Worm (Caenorhabditis elegans) whole organism, L4 larva: ENCODE data around the gene nmad-1.

Source experiments
- F37D6.2 ChIP-seq: sonication (generic microtip); optimal IDR thresholded peaks from 2 replicates; lab custom pipeline; 2016; ENCODE audit warnings: mild to moderate bottlenecking, missing genetic modification characterization, missing compliant biosample characterization
- F44E2.7 ChIP-seq: fragments of 200-800 bp; sonication (Bioruptor generic); IDR thresholded peaks from 2 replicates; pipeline ENCODE4 v2.1.2; 2022; ENCODE audit warnings: missing genetic modification characterization, missing compliant biosample characterization
- R02D3.7 ChIP-seq: fragments of 150-350 bp; sonication (generic microtip); optimal IDR thresholded peaks from 3 replicates; lab custom pipeline; 2014; ENCODE audit warnings: missing biosample characterization, missing genetic modification characterization
- T20F7.1 ChIP-seq: fragments of 200-800 bp; sonication (Bioruptor generic); optimal IDR thresholded peaks from 2 replicates; lab custom pipeline; 2018; ENCODE audit warnings: mild to moderate bottlenecking, missing genetic modification characterization, missing compliant biosample characterization
- T26A8.4 ChIP-seq: fragments of 200-800 bp; sonication (Bioruptor generic); IDR thresholded peaks from 2 replicates; pipeline ENCODE4 v1.3.6; 2022; ENCODE audit warnings: missing genetic modification characterization, missing compliant biosample characterization
- Y105C5A.15 ChIP-seq: fragments of 200-800 bp; sonication (Bioruptor generic); IDR thresholded peaks from 2 replicates; pipeline ENCODE4 v1.3.6; 2022; ENCODE audit warnings: missing genetic modification characterization, missing compliant biosample characterization
- Y5F2A.4 ChIP-seq: fragments of 200-800 bp; sonication (Bioruptor generic); optimal IDR thresholded peaks from 2 replicates; lab custom pipeline; 2018; ENCODE audit warnings: mild to moderate bottlenecking, missing genetic modification characterization, missing compliant biosample characterization
- Y75B8A.6 ChIP-seq: fragments of 200-800 bp; sonication (Bioruptor generic); IDR thresholded peaks from 2 replicates; pipeline ENCODE4 v1.3.6; 2022; ENCODE audit warnings: missing genetic modification reagents, missing genetic modification characterization, missing compliant biosample characterization
- aly-2 ChIP-seq: sonication (generic microtip); optimal IDR thresholded peaks from 2 replicates; lab custom pipeline; 2018; ENCODE audit warnings: missing biosample characterization, missing genetic modification characterization
- arid-1 ChIP-seq: fragments of 200-800 bp; sonication (Bioruptor generic); conservative IDR thresholded peaks from 2 replicates; pipeline ENCODE4 v1.3.6; 2022; ENCODE audit warnings: missing genetic modification reagents, missing genetic modification characterization, missing compliant biosample characterization
- ceh-28 ChIP-seq: fragments of 150-350 bp; optimal IDR thresholded peaks from 2 replicates; lab custom pipeline; 2014; ENCODE audit warnings: missing biosample characterization, missing genetic modification reagents, missing genetic modification characterization
- ceh-32 ChIP-seq: sonication (generic microtip); optimal IDR thresholded peaks from 2 replicates; lab custom pipeline; 2016; ENCODE audit warnings: mild to moderate bottlenecking, missing genetic modification characterization, missing compliant biosample characterization; ENCODE audit not compliant: poor library complexity
- ceh-44 ChIP-seq: fragments of 200-800 bp; sonication (Bioruptor generic); IDR thresholded peaks from 2 replicates; pipeline ENCODE4 v1.3.6; 2022; ENCODE audit warnings: missing genetic modification reagents, missing genetic modification characterization, missing compliant biosample characterization
- ceh-62 ChIP-seq: sonication (generic microtip); optimal IDR thresholded peaks from 2 replicates; lab custom pipeline; 2017; ENCODE audit warnings: missing biosample characterization, missing genetic modification characterization
- ces-1 ChIP-seq: fragments of 150-350 bp; sonication (generic microtip); optimal IDR thresholded peaks from 4 replicates; lab custom pipeline; 2014; ENCODE audit warnings: missing biosample characterization, missing genetic modification reagents, missing genetic modification characterization
- cey-2 ChIP-seq: sonication (generic microtip); optimal IDR thresholded peaks from 3 replicates; lab custom pipeline; 2017; ENCODE audit warnings: missing genetic modification characterization, mild to moderate bottlenecking, missing compliant biosample characterization, antibody characterized with exemption, borderline replicate concordance; ENCODE audit not compliant: insufficient read depth
- daf-12 ChIP-seq: fragments of 150-350 bp; optimal IDR thresholded peaks from 2 replicates; lab custom pipeline; 2014; ENCODE audit warnings: missing biosample characterization, missing genetic modification reagents, missing genetic modification characterization
- daf-16 ChIP-seq, 3 experiments: sonication (generic microtip); optimal IDR thresholded peaks; 2 replicates each; lab custom pipeline; 2016 to 2017; ENCODE audit warnings: missing genetic modification characterization in 3 of 3, missing genetic modification reagents in 3 of 3, mild to moderate bottlenecking in 2 of 3, missing compliant biosample characterization in 2 of 3, missing biosample characterization in 1 of 3, moderate library complexity in 1 of 3
- dpl-1 ChIP-seq: fragments of 150-350 bp; optimal IDR thresholded peaks from 2 replicates; lab custom pipeline; 2014; ENCODE audit warnings: missing biosample characterization, missing genetic modification reagents, missing genetic modification characterization
- duxl-1 ChIP-seq: sonication (generic microtip); optimal IDR thresholded peaks from 2 replicates; lab custom pipeline; 2016; ENCODE audit warnings: mild to moderate bottlenecking, missing genetic modification characterization, moderate library complexity, missing compliant biosample characterization; ENCODE audit not compliant: poor library complexity
- fkh-10 ChIP-seq: fragments of 150-350 bp; optimal IDR thresholded peaks from 2 replicates; lab custom pipeline; 2014; ENCODE audit warnings: missing biosample characterization, missing genetic modification reagents, missing genetic modification characterization
- fos-1 ChIP-seq: fragments of 150-350 bp; optimal IDR thresholded peaks from 2 replicates; lab custom pipeline; 2014; ENCODE audit warnings: missing biosample characterization, missing genetic modification characterization
- gei-8 ChIP-seq: fragments of 200-800 bp; sonication (Bioruptor generic); optimal IDR thresholded peaks from 2 replicates; lab custom pipeline; 2018; ENCODE audit warnings: mild to moderate bottlenecking, missing genetic modification characterization, missing compliant biosample characterization
- hif-1 ChIP-seq, 2 experiments: sonication (generic microtip); optimal IDR thresholded peaks; 2 replicates each; lab custom pipeline; 2016 to 2017; ENCODE audit warnings: missing compliant biosample characterization in 2 of 2, missing genetic modification characterization in 2 of 2, missing genetic modification reagents in 2 of 2, missing genotype in 2 of 2, mild to moderate bottlenecking in 1 of 2
- lin-13 ChIP-seq: fragments of 150-350 bp; optimal IDR thresholded peaks from 2 replicates; lab custom pipeline; 2014; ENCODE audit warnings: missing biosample characterization, missing genetic modification reagents, missing genetic modification characterization
- lin-38 ChIP-seq: fragments of 200-800 bp; sonication (Bioruptor generic); IDR thresholded peaks from 2 replicates; pipeline ENCODE4 v1.3.6; 2022; ENCODE audit warnings: missing genetic modification reagents, missing genetic modification characterization, missing compliant biosample characterization
- lin-39 ChIP-seq: fragments of 150-350 bp; optimal IDR thresholded peaks from 2 replicates; lab custom pipeline; 2014; ENCODE audit warnings: missing biosample characterization, missing genetic modification reagents, missing genetic modification characterization
- lsy-2 ChIP-seq, 2 experiments: fragments of 150-350 bp in 1 of 2; sonication (generic microtip) in 1 of 2; optimal IDR thresholded peaks; 2 replicates each; lab custom pipeline; 2014 to 2017; ENCODE audit warnings: missing biosample characterization in 2 of 2, missing genetic modification characterization in 2 of 2
- madf-5 ChIP-seq, 2 experiments: fragments of 200-800 bp; sonication (Bioruptor generic); IDR thresholded peaks; 2 replicates each; pipeline ENCODE4 v1.3.6; 2022; ENCODE audit warnings: missing compliant biosample characterization in 2 of 2, missing genetic modification characterization in 2 of 2
- mdl-1 ChIP-seq, 2 experiments: fragments of 150-350 bp in 1 of 2; sonication (generic microtip) in 1 of 2; optimal IDR thresholded peaks; 2 replicates each; lab custom pipeline; 2014 to 2017; ENCODE audit warnings: missing biosample characterization in 2 of 2, missing genetic modification characterization in 2 of 2
- mep-1 ChIP-seq: fragments of 150-350 bp; sonication (generic microtip); optimal IDR thresholded peaks from 3 replicates; lab custom pipeline; 2014; ENCODE audit warnings: missing biosample characterization, missing genetic modification characterization
- mxl-3 ChIP-seq: fragments of 200-800 bp; sonication (Bioruptor generic); optimal IDR thresholded peaks from 2 replicates; lab custom pipeline; 2018; ENCODE audit warnings: mild to moderate bottlenecking, missing genetic modification characterization, missing compliant biosample characterization
- nhr-237 ChIP-seq: sonication (generic microtip); optimal IDR thresholded peaks from 2 replicates; lab custom pipeline; 2017; ENCODE audit warnings: missing biosample characterization, missing genetic modification characterization
- nhr-25 ChIP-seq: sonication (generic microtip); optimal IDR thresholded peaks from 2 replicates; lab custom pipeline; 2017; ENCODE audit warnings: missing genetic modification characterization, mild to moderate bottlenecking, missing compliant biosample characterization, antibody characterized with exemption, moderate library complexity, borderline replicate concordance; ENCODE audit not compliant: insufficient read depth
- nhr-41 ChIP-seq: fragments of 200-800 bp; sonication (Bioruptor generic); IDR thresholded peaks from 2 replicates; pipeline ENCODE4 v1.3.6; 2022; ENCODE audit warnings: missing genetic modification reagents, missing genetic modification characterization, missing compliant biosample characterization
- nhr-48 ChIP-seq: sonication (generic microtip); optimal IDR thresholded peaks from 2 replicates; lab custom pipeline; 2016; ENCODE audit warnings: mild to moderate bottlenecking, missing genetic modification characterization, missing compliant biosample characterization
- nhr-6 ChIP-seq: fragments of 150-350 bp; optimal IDR thresholded peaks from 2 replicates; lab custom pipeline; 2014; ENCODE audit warnings: missing biosample characterization, missing genetic modification characterization
- nhr-77 ChIP-seq: fragments of 150-350 bp; optimal IDR thresholded peaks from 2 replicates; lab custom pipeline; 2014; ENCODE audit warnings: missing biosample characterization, missing genetic modification characterization
- pqm-1 ChIP-seq: sonication (generic microtip); optimal IDR thresholded peaks from 2 replicates; lab custom pipeline; 2017; ENCODE audit warnings: missing biosample characterization, missing genetic modification characterization
- set-16 ChIP-seq: fragments of 200-800 bp; sonication (Bioruptor generic); IDR thresholded peaks from 2 replicates; pipeline ENCODE4 v1.3.6; 2022; ENCODE audit warnings: missing genetic modification reagents, missing genetic modification characterization, missing compliant biosample characterization
- skn-1 ChIP-seq: fragments of 150-350 bp; optimal IDR thresholded peaks from 2 replicates; lab custom pipeline; 2014; ENCODE audit warnings: missing biosample characterization, missing genetic modification characterization
- snpc-1.2 ChIP-seq: fragments of 200-800 bp; sonication (Bioruptor generic); IDR thresholded peaks from 2 replicates; pipeline ENCODE4 v1.3.6; 2022; ENCODE audit warnings: missing genetic modification reagents, missing genetic modification characterization, missing compliant biosample characterization
- snpc-4 ChIP-seq: fragments of 150-350 bp; optimal IDR thresholded peaks from 2 replicates; lab custom pipeline; 2014; ENCODE audit warnings: missing biosample characterization, missing genetic modification characterization
- tra-1 ChIP-seq: fragments of 200-800 bp; sonication (Bioruptor generic); IDR thresholded peaks from 2 replicates; pipeline ENCODE4 v1.3.6; 2022; ENCODE audit warnings: missing genetic modification reagents, missing genetic modification characterization, missing compliant biosample characterization
- unc-130 ChIP-seq: sonication (generic microtip); optimal IDR thresholded peaks from 2 replicates; lab custom pipeline; 2016; ENCODE audit warnings: missing genetic modification reagents, missing genetic modification characterization, missing compliant biosample characterization
- vab-7 ChIP-seq: fragments of 200-800 bp; sonication (Bioruptor generic); IDR thresholded peaks from 2 replicates; pipeline ENCODE4 v1.3.6; 2022; ENCODE audit warnings: missing genetic modification reagents, missing genetic modification characterization, missing compliant biosample characterization
- zag-1 ChIP-seq: fragments of 150-350 bp; optimal IDR thresholded peaks from 2 replicates; lab custom pipeline; 2014; ENCODE audit warnings: missing biosample characterization, missing genetic modification characterization
- zfp-3 ChIP-seq: fragments of 200-800 bp; sonication (Bioruptor generic); conservative IDR thresholded peaks from 2 replicates; pipeline ENCODE4 v1.3.6; 2022; ENCODE audit warnings: missing genetic modification reagents, missing genetic modification characterization, missing compliant biosample characterization
- ztf-11 ChIP-seq: fragments of 150-350 bp; optimal IDR thresholded peaks from 2 replicates; lab custom pipeline; 2014; ENCODE audit warnings: missing biosample characterization, missing genetic modification characterization
- ztf-7 ChIP-seq: fragments of 150-350 bp; optimal IDR thresholded peaks from 2 replicates; lab custom pipeline; 2014; ENCODE audit warnings: missing biosample characterization, missing genetic modification characterization

The nmad-1 gene

ce11 chrIII:5506023-5506597 lies 48.6 kb downstream of the nmad-1 start:
- TF ChIP-seq nhr-237 (tag; lab: Kevin White, UChicago) (no peak), Y105C5A.15 (GFP tag; lab: Robert Waterston, UW) (no peak), lin-38 (GFP tag; lab: Robert Waterston, UW) (no peak; the same call in 1 of the 2 replicates), ces-1 (no peak), cey-2 (tag; lab: Kevin White, UChicago) (no peak), arid-1 (GFP tag; lab: Robert Waterston, UW) (peak; percentile 53; the same call in 1 of the 2 replicates), vab-7 (GFP tag; lab: Robert Waterston, UW) (no peak), lin-13 (GFP tag; lab: Kevin White, UChicago) (peak; percentile 61), unc-130 (GFP tag; lab: Kevin White, UChicago) (no peak), zfp-3 (GFP tag; lab: Robert Waterston, UW) (peak; percentile 88; the same call in 1 of the 2 replicates), nhr-6 (tag; lab: Kevin White, UChicago) (no peak), R02D3.7 (tag; lab: Kevin White, UChicago) (no peak), mdl-1 (tag; optimal IDR thresholded peaks at IDR 0.05; lab: Kevin White, UChicago) (peak in 1 of 2 experiments; percentile 18), ceh-44 (GFP tag; lab: Robert Waterston, UW) (no peak), lin-39 (tag; lab: Kevin White, UChicago) (no peak), ceh-32 (no peak), snpc-4 (tag; lab: Kevin White, UChicago) (no peak), ztf-11 (tag; lab: Kevin White, UChicago) (no peak), snpc-1.2 (GFP tag; lab: Robert Waterston, UW) (no peak), daf-16 (GFP tag; optimal IDR thresholded peaks at IDR 0.05; lab: Kevin White, UChicago) (no peak), daf-16 (tag; optimal IDR thresholded peaks at IDR 0.05; lab: Kevin White, UChicago) (peak; percentile 32), mxl-3 (no peak), set-16 (GFP tag; lab: Robert Waterston, UW) (no peak), nhr-25 (tag; lab: Kevin White, UChicago) (no peak), Y5F2A.4 (GFP tag; lab: Kevin White, UChicago) (no peak), ceh-28 (tag; lab: Kevin White, UChicago) (no peak), nhr-48 (tag; lab: Kevin White, UChicago) (no peak), hif-1 (tag; optimal IDR thresholded peaks at IDR 0.05; lab: Kevin White, UChicago) (no peak), fkh-10 (GFP tag; lab: Kevin White, UChicago) (no peak), dpl-1 (GFP tag; lab: Kevin White, UChicago) (no peak), nhr-41 (GFP tag; lab: Robert Waterston, UW) (no peak), lsy-2 (tag; optimal IDR thresholded peaks at IDR 0.05; lab: Kevin White, UChicago) (peak in 1 of 2 experiments; percentile 52), gei-8 (GFP tag; lab: Kevin White, UChicago) (no peak), tra-1 (GFP tag; lab: Robert Waterston, UW) (0 out of 2 replicates have a peak, but pooled peaks have one; percentile 51), ztf-7 (tag; lab: Kevin White, UChicago) (no peak), zag-1 (no peak), F44E2.7 (GFP tag; lab: Robert Waterston, UW) (no peak), skn-1 (tag; lab: Kevin White, UChicago) (no peak), madf-5 (GFP tag; IDR thresholded peaks at IDR 0.05; lab: Robert Waterston, UW) (no peak), fos-1 (tag; lab: Kevin White, UChicago) (no peak), mep-1 (tag; lab: Kevin White, UChicago) (peak; percentile 11), nhr-77 (no peak), aly-2 (no peak), duxl-1 (tag; lab: Kevin White, UChicago) (no peak), Y75B8A.6 (GFP tag; lab: Robert Waterston, UW) (no peak), T20F7.1 (peak; percentile 67), daf-12 (no peak), T26A8.4 (GFP tag; lab: Robert Waterston, UW) (peak; percentile 76), pqm-1 (no peak), ceh-62 (tag; lab: Kevin White, UChicago) (no peak), F37D6.2 (tag; lab: Kevin White, UChicago) (no peak)
